Fruit fly (Drosophila melanogaster) whole organism: ENCODE results near the gene CG12116.

Source experiments
- CG8478 ChIP-seq: fragments of >200 bp; optimal IDR thresholded peaks from 2 replicates; lab custom pipeline; 2018; ENCODE audit warnings: inconsistent platforms
- Dll ChIP-seq: fragments of >200 bp; optimal IDR thresholded peaks from 2 replicates; lab custom pipeline; 2017
- pan ChIP-seq: fragments of >200 bp; optimal IDR thresholded peaks from 2 replicates; lab custom pipeline; 2017
- psq ChIP-seq: fragments of >200 bp; optimal IDR thresholded peaks from 2 replicates; lab custom pipeline; 2017
- usp ChIP-seq: fragments of >200 bp; optimal IDR thresholded peaks from 2 replicates; lab custom pipeline; 2017; ENCODE audit warnings: missing biosample characterization, missing genetic modification characterization, mixed read lengths

DNA sequence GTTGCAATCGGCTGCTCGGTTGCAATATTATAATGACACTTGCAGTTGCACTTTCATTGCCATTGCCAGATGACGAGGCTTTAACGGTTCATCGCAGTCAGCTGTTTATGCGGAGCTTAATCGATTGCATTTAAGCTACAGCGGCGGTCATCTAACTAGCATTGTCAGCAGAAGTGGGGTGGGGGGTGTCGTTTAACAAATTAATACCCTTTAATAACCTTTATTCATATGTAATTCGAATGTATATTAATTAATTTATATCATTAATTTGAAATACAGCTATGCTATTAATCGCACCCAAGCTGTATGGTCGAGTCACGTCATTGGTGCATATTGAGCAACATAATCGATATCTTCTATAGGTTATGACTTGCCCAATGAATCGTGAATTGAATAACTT, 24.0 kb upstream of the CG12116 start:
- no peak for TF ChIP-seq pan (lab: Kevin White, UChicago)
- TF ChIP-seq psq: no peak
- TF ChIP-seq CG8478: no peak
- TF ChIP-seq usp: no peak
- TF ChIP-seq Dll (lab: Kevin White, UChicago): no peak
